Worm (Caenorhabditis elegans): Measurements from ENCODE around the gene ttyh-1.

The ttyh-1 gene

DNA sequence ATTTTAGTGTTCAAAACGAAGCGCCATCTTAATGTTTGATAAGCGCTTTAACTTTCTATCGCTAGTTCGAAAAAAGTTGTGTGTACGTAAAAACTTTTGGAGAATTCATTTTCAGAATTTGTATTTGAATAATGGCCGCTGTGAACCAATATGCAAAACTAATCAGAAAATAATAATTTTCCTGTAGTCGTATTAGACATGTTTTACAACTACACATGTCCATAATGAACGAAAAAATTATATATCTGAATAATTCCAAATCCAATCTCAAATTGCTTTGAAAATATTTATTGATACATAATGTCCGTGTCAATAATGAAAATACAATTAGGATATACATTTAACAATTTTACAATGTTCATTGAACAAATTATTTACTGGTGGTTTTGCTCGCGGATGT lies 38.3 kb downstream of the ttyh-1 start:
- TF ChIP-seq fos-1 (tag; optimal IDR thresholded peaks at IDR 0.05) (peak; percentile 9), nhr-23 (tag; optimal IDR thresholded peaks at IDR 0.05) (no peak), sma-3 (GFP tag; optimal IDR thresholded peaks at IDR 0.05) (peak; percentile 7)

DNA sequence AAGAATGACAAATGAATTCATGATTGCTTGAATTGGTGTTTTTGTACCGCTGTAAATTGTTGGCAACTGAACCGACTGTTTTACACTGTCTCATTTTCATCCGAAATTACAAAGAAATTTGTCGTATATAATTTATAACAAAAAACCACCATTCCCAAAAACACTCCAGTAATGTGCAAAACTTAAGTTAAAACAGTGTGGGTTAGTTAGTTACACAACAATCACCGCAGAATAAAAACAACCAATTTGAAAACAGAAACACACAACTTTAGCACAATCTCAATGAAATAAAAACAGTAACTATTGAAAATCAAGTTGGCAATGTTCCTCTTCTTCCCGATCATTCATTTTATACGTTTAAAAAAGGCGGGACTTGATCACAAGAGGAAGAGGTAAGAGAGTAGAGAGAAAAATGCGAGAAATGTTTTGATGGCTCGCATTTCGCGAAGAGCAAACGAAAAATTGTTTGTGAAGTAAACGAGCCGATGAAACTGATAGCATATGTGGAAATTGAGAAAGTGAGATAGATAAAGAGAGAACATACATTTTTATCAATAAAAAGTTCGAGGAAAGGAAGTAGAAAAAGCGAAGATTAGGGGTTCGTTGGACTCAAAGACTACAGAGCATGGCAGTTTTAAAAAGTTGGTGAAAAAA lies 39.3 kb downstream of the ttyh-1 start, which contains the start of gene F08B12.4:
TSS of gene F08B12.4 (minus strand) at position 51 of the 654 bp plus-strand sequence.
- TF ChIP-seq ceh-82 (tag; optimal IDR thresholded peaks at IDR 0.05) (no peak), nhr-23 (tag; optimal IDR thresholded peaks at IDR 0.05) (no peak), mab-5 (tag; optimal IDR thresholded peaks at IDR 0.05) (no peak), sma-3 (GFP tag; optimal IDR thresholded peaks at IDR 0.05) (no peak), R02D3.7 (tag; optimal IDR thresholded peaks at IDR 0.05) (no peak), nhr-25 (tag; optimal IDR thresholded peaks at IDR 0.05) (no peak), alr-1 (tag; optimal IDR thresholded peaks at IDR 0.05) (no peak), nhr-237 (tag; optimal IDR thresholded peaks at IDR 0.05) (no peak), F13H6.1 (tag; optimal IDR thresholded peaks at IDR 0.05) (peak; percentile 59), dmd-4 (tag; optimal IDR thresholded peaks at IDR 0.05) (no peak), lsy-2 (tag; optimal IDR thresholded peaks at IDR 0.05) (peak in 1 of 2 experiments; percentile 5), unc-55 (GFP tag; optimal IDR thresholded peaks at IDR 0.05) (no peak), nhr-6 (tag; optimal IDR thresholded peaks at IDR 0.05) (no peak), gmeb-1 (tag; optimal IDR thresholded peaks at IDR 0.05) (peak; percentile 6), lin-39 (tag; optimal IDR thresholded peaks at IDR 0.05) (no peak), crh-2 (tag; optimal IDR thresholded peaks at IDR 0.05) (peak; percentile 16), ceh-16 (tag; optimal IDR thresholded peaks at IDR 0.05) (no peak), sem-4 (tag; optimal IDR thresholded peaks at IDR 0.05) (no peak), snpc-4 (tag; optimal IDR thresholded peaks at IDR 0.05) (no peak), ztf-11 (tag; optimal IDR thresholded peaks at IDR 0.05) (no peak), unc-39 (tag; optimal IDR thresholded peaks at IDR 0.05) (no peak), sma-9 (GFP tag; optimal IDR thresholded peaks at IDR 0.05) (peak; percentile 36), sma-9 (tag; optimal IDR thresholded peaks at IDR 0.05) (no peak), elt-3 (tag; optimal IDR thresholded peaks at IDR 0.05) (no peak), ama-1 (optimal IDR thresholded peaks at IDR 0.05) (peak; percentile 78), nhr-77 (tag; optimal IDR thresholded peaks at IDR 0.05) (no peak), zag-1 (tag; optimal IDR thresholded peaks at IDR 0.05) (no peak), nhr-10 (tag; optimal IDR thresholded peaks at IDR 0.05) (no peak), nhr-12 (tag; optimal IDR thresholded peaks at IDR 0.05) (no peak), blmp-1 (tag; optimal IDR thresholded peaks at IDR 0.05; ENCODE audit: insufficient read depth) (no peak), nhr-129 (tag; optimal IDR thresholded peaks at IDR 0.05) (peak; percentile 31), fos-1 (tag; optimal IDR thresholded peaks at IDR 0.05) (peak; percentile 88), nhr-21 (tag; optimal IDR thresholded peaks at IDR 0.05) (no peak), unc-62 (GFP tag; optimal IDR thresholded peaks at IDR 0.05) (no peak), ZK546.5 (tag; optimal IDR thresholded peaks at IDR 0.05) (no peak), C34F6.9 (tag; optimal IDR thresholded peaks at IDR 0.05) (peak; percentile 24), nhr-11 (tag; optimal IDR thresholded peaks at IDR 0.05) (no peak), elt-1 (tag; optimal IDR thresholded peaks at IDR 0.05) (no peak), lin-13 (GFP tag; optimal IDR thresholded peaks at IDR 0.05) (no peak)

DNA sequence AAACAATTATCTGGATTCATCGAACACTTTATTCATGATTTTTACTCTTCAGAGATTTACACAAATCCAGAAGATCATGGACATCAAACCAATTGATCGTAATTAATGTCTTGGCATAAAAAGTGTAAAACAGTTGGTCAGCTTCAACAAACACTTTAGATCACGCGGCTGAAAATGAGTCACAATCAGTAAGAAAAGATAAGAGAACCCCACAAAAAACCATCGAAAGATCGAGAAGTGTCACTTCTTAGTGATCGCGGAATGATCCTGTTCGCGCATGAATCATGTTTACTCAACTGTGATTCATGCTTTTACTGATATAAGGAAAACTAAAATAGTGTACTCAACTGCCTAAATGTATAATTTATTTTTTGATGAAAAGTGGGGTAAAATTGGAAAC lies 40.9 kb downstream of the ttyh-1 start:
- peak in 1 of 2 experiments; percentile 39 for TF ChIP-seq lsy-2 (tag; optimal IDR thresholded peaks at IDR 0.05)
- peak; percentile 61 for TF ChIP-seq sma-9 (GFP tag; optimal IDR thresholded peaks at IDR 0.05)
- TF ChIP-seq sma-9 (tag; optimal IDR thresholded peaks at IDR 0.05), result no peak
- TF ChIP-seq nhr-129 (tag; optimal IDR thresholded peaks at IDR 0.05), result peak; percentile 42
- peak; percentile 66 for TF ChIP-seq F13H6.1 (tag; optimal IDR thresholded peaks at IDR 0.05)
- TF ChIP-seq snpc-4 (tag; optimal IDR thresholded peaks at IDR 0.05), result no peak
- peak; percentile 66 for TF ChIP-seq fos-1 (tag; optimal IDR thresholded peaks at IDR 0.05)
- no peak for TF ChIP-seq alr-1 (tag; optimal IDR thresholded peaks at IDR 0.05)
- peak; percentile 41 for TF ChIP-seq crh-2 (tag; optimal IDR thresholded peaks at IDR 0.05)
- TF ChIP-seq C34F6.9 (tag; optimal IDR thresholded peaks at IDR 0.05), result peak; percentile 63
- TF ChIP-seq sma-3 (GFP tag; optimal IDR thresholded peaks at IDR 0.05), result peak; percentile 70
- TF ChIP-seq nhr-25 (tag; optimal IDR thresholded peaks at IDR 0.05), result no peak
